Fruit fly (Drosophila melanogaster) whole organism, prepupa: Measurements from ENCODE around the gene Ugt303A1.

Experiments
- Blimp-1 ChIP-seq: fragments of 200-800 bp; sonication (Bioruptor generic); optimal IDR thresholded peaks from 3 replicates; lab custom pipeline; 2017; ENCODE audit warnings: missing biosample characterization, missing genetic modification characterization, mild to moderate bottlenecking, moderate library complexity, missing genetic modification reagents
- CG11294 ChIP-seq: fragments of 200-800 bp; sonication (Bioruptor generic); IDR thresholded peaks from 2 replicates; pipeline ENCODE4 v1.3.6; 2022; ENCODE audit warnings: missing biosample characterization, missing genetic modification characterization
- CG1621 ChIP-seq: fragments of 200-800 bp; sonication (Bioruptor generic); optimal IDR thresholded peaks from 3 replicates; lab custom pipeline; 2018; ENCODE audit warnings: missing biosample characterization, mild to moderate bottlenecking, missing genetic modification characterization
- CG16779 ChIP-seq: fragments of 200-800 bp; sonication (Bioruptor generic); optimal IDR thresholded peaks from 3 replicates; lab custom pipeline; 2017; ENCODE audit warnings: missing biosample characterization, mild to moderate bottlenecking, missing genetic modification characterization
- CG3032 ChIP-seq: fragments of 200-800 bp; optimal IDR thresholded peaks from 2 replicates; lab custom pipeline; 2019; ENCODE audit warnings: missing biosample characterization, mild to moderate bottlenecking, missing genetic modification characterization, moderate library complexity
- CG3919 ChIP-seq: fragments of 200-800 bp; sonication (Bioruptor generic); optimal IDR thresholded peaks from 3 replicates; lab custom pipeline; 2016; ENCODE audit warnings: missing biosample characterization, missing genetic modification characterization
- CG8119 ChIP-seq: fragments of 200-800 bp; sonication (Bioruptor generic); IDR thresholded peaks from 3 replicates; pipeline ENCODE4 v1.3.6; 2022; ENCODE audit warnings: missing biosample characterization, missing genetic modification characterization
- Eip78C ChIP-seq: fragments of 200-800 bp; sonication (Bioruptor generic); peaks from one replicate; lab custom pipeline; 2016; ENCODE audit warnings: missing biosample characterization, missing genetic modification characterization
- Ets21C ChIP-seq: fragments of 200-800 bp; sonication (Bioruptor generic); optimal IDR thresholded peaks from 3 replicates; lab custom pipeline; 2016; ENCODE audit warnings: missing biosample characterization, missing genetic modification characterization
- Ets96B ChIP-seq: fragments of 200-800 bp; optimal IDR thresholded peaks from 2 replicates; lab custom pipeline; 2019; ENCODE audit warnings: missing biosample characterization, mild to moderate bottlenecking, missing genetic modification characterization, moderate library complexity
- achi ChIP-seq: fragments of 200-800 bp; sonication (Bioruptor generic); optimal IDR thresholded peaks from 3 replicates; lab custom pipeline; 2016; ENCODE audit warnings: missing biosample characterization, missing genetic modification characterization
- eg ChIP-seq: fragments of 200-800 bp; sonication (Bioruptor generic); IDR thresholded peaks from 3 replicates; pipeline ENCODE4 v1.3.6; 2022; ENCODE audit warnings: missing biosample characterization, missing genetic modification characterization
- spab ChIP-seq: fragments of 200-800 bp; sonication (Bioruptor generic); optimal IDR thresholded peaks from 2 replicates; lab custom pipeline; 2017; ENCODE audit warnings: missing biosample characterization, mild to moderate bottlenecking, missing genetic modification characterization, missing genetic modification reagents
- vri ChIP-seq: fragments of 200-800 bp; sonication (Bioruptor generic); optimal IDR thresholded peaks from 3 replicates; lab custom pipeline; 2016; ENCODE audit warnings: missing biosample characterization, mild to moderate bottlenecking, missing genetic modification characterization

- TF ChIP-seq spab (no peak), Blimp-1 (no peak), Eip78C (GFP tag; lab: Kevin White, UChicago) (no peak), CG3032 (no peak), Ets21C (no peak), eg (no peak), CG3919 (GFP tag; lab: Kevin White, UChicago) (no peak), CG1621 (no peak), vri (GFP tag; lab: Kevin White, UChicago) (no peak), Ets96B (tag; lab: Kevin White, UChicago) (no peak), achi (GFP tag; lab: Kevin White, UChicago) (no peak), CG16779 (tag; lab: Kevin White, UChicago) (no peak), CG11294 (GFP tag; lab: Robert Waterston, UW) (no peak), CG8119 (GFP tag; lab: Robert Waterston, UW) (no peak)
These were observed 24.0 kb downstream of the Ugt303A1 start for dm6 chr3R:11199227-11199835.
